Worm (Caenorhabditis elegans): ENCODE measurements around the gene polq-1.

DNA sequence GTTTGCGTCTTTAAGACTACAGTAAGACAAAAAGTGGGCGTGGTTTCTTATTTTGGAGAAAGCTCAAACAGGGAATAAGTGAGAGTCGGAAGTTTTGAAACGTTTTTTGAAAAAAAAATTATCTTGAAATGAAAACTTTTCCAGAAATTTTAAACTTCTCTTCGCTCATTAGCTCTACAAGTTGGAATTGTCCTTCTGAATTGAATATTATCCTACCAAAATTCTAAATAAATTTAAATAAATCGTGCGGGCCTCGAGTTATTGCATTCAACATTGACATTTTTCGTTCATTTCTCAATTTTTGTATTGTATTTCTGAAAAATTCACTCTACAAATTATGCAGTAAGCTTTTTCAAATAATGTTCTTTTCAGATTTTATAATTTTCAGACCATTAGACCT, 2.3 kb upstream of the polq-1 start, which contains the start of gene R12B2.3:
- TF ChIP-seq nhr-11 (tag; optimal IDR thresholded peaks at IDR 0.05) (no peak), nhr-12 (tag; optimal IDR thresholded peaks at IDR 0.05) (no peak), snpc-4 (tag; optimal IDR thresholded peaks at IDR 0.05) (no peak), nhr-77 (tag; optimal IDR thresholded peaks at IDR 0.05) (no peak), elt-3 (tag; optimal IDR thresholded peaks at IDR 0.05) (no peak)

Data from whole organism, L3 larva.